Worm (Caenorhabditis elegans): Measurements from ENCODE around the gene sra-39.

The sra-39 gene

ce11 chrX:13913641-13914040, 10.4 kb upstream of the sra-39 start:
- TF ChIP-seq aly-2 (tag; optimal IDR thresholded peaks at IDR 0.05) (no peak), nfya-1 (tag; optimal IDR thresholded peaks at IDR 0.05; ENCODE audit: insufficient read depth) (peak; percentile 11), mdl-1 (tag; optimal IDR thresholded peaks at IDR 0.05) (no peak), pha-4 (tag; optimal IDR thresholded peaks at IDR 0.05) (no peak)

ce11 chrX:13909850-13910249, 6.6 kb upstream of the sra-39 start, which contains the start of gene Y26E6A.3:
Gene Y26E6A.3, minus strand, starts transcription at chrX:13909950.
- no peak for TF ChIP-seq mdl-1 (tag; optimal IDR thresholded peaks at IDR 0.05)
- no peak for TF ChIP-seq nhr-12 (tag; optimal IDR thresholded peaks at IDR 0.05)
- no peak for TF ChIP-seq lin-39 (tag; optimal IDR thresholded peaks at IDR 0.05)
- no peak for TF ChIP-seq unc-62 (GFP tag; optimal IDR thresholded peaks at IDR 0.05)
- TF ChIP-seq aly-2 (tag; optimal IDR thresholded peaks at IDR 0.05) = no peak
- no peak for TF ChIP-seq ceh-28 (tag; optimal IDR thresholded peaks at IDR 0.05)
- no peak for TF ChIP-seq ceh-82 (tag; optimal IDR thresholded peaks at IDR 0.05)
- TF ChIP-seq ztf-11 (tag; optimal IDR thresholded peaks at IDR 0.05) = no peak
- TF ChIP-seq fkh-10 (GFP tag; optimal IDR thresholded peaks at IDR 0.05) = no peak
- no peak for TF ChIP-seq egl-27 (tag; optimal IDR thresholded peaks at IDR 0.05)
- no peak for TF ChIP-seq nhr-237 (tag; optimal IDR thresholded peaks at IDR 0.05)
- no peak for TF ChIP-seq nhr-28 (tag; optimal IDR thresholded peaks at IDR 0.05)
- no peak for TF ChIP-seq hmg-11 (tag; optimal IDR thresholded peaks at IDR 0.05)

- TF ChIP-seq nhr-67 (tag; optimal IDR thresholded peaks at IDR 0.05) (no peak), snpc-4 (tag; optimal IDR thresholded peaks at IDR 0.05) (no peak), sea-2 (GFP tag; optimal IDR thresholded peaks at IDR 0.05) (no peak)
These were observed 541 bp upstream of the sra-39 start for ce11 chrX:13903769-13904168.

ce11 chrX:13900047-13900446, 3.2 kb downstream of the sra-39 start, which contains the start of gene sra-38:
Gene sra-38, minus strand, starts transcription at chrX:13900147.
- no peak for TF ChIP-seq ceh-9 (tag; optimal IDR thresholded peaks at IDR 0.05)
- TF ChIP-seq nfya-1 (tag; optimal IDR thresholded peaks at IDR 0.05; ENCODE audit: insufficient read depth) = no peak
- no peak for TF ChIP-seq skn-1 (tag; optimal IDR thresholded peaks at IDR 0.05)
- no peak for TF ChIP-seq ZK546.5 (tag; optimal IDR thresholded peaks at IDR 0.05)
- TF ChIP-seq ztf-4 (tag; optimal IDR thresholded peaks at IDR 0.05) = no peak
- no peak for TF ChIP-seq fkh-10 (GFP tag; optimal IDR thresholded peaks at IDR 0.05)
- no peak for TF ChIP-seq hmg-11 (tag; optimal IDR thresholded peaks at IDR 0.05)
- TF ChIP-seq ztf-11 (tag; optimal IDR thresholded peaks at IDR 0.05) = no peak
- no peak for TF ChIP-seq aly-2 (tag; optimal IDR thresholded peaks at IDR 0.05)
- no peak for TF ChIP-seq eor-1 (tag; optimal IDR thresholded peaks at IDR 0.05)
- TF ChIP-seq nhr-23 (tag; optimal IDR thresholded peaks at IDR 0.05) = no peak
- TF ChIP-seq sea-2 (GFP tag; optimal IDR thresholded peaks at IDR 0.05) = no peak

- TF ChIP-seq snpc-4 (tag; optimal IDR thresholded peaks at IDR 0.05) (no peak), nhr-11 (tag; optimal IDR thresholded peaks at IDR 0.05) (no peak)
These were observed 10.0 kb downstream of the sra-39 start, which contains the start of gene sra-37 for ce11 chrX:13893256-13893655. Gene sra-37, minus strand, starts transcription at chrX:13893356.

ce11 chrX:13886195-13886594, 17.0 kb downstream of the sra-39 start:
- TF ChIP-seq egl-5 (tag; optimal IDR thresholded peaks at IDR 0.05) (no peak), fkh-10 (GFP tag; optimal IDR thresholded peaks at IDR 0.05) (no peak), pha-4 (tag; optimal IDR thresholded peaks at IDR 0.05) (no peak)

- TF ChIP-seq hmg-11 (tag; optimal IDR thresholded peaks at IDR 0.05) = no peak
- TF ChIP-seq egl-5 (tag; optimal IDR thresholded peaks at IDR 0.05) = no peak
- TF ChIP-seq tbx-2 (tag; optimal IDR thresholded peaks at IDR 0.05) = no peak
- TF ChIP-seq ztf-4 (tag; optimal IDR thresholded peaks at IDR 0.05) = no peak
- no peak for TF ChIP-seq nhr-76 (tag; optimal IDR thresholded peaks at IDR 0.05)
- no peak for TF ChIP-seq elt-3 (tag; optimal IDR thresholded peaks at IDR 0.05)
- TF ChIP-seq skn-1 (tag; optimal IDR thresholded peaks at IDR 0.05) = no peak
- no peak for TF ChIP-seq ama-1 (optimal IDR thresholded peaks at IDR 0.05)
- no peak for TF ChIP-seq fkh-2 (tag; optimal IDR thresholded peaks at IDR 0.05)
- peak; percentile 12 for TF ChIP-seq jun-1 (tag; optimal IDR thresholded peaks at IDR 0.05)
- peak; percentile 73 for TF ChIP-seq pqm-1 (tag; optimal IDR thresholded peaks at IDR 0.05)
- TF ChIP-seq elt-2 (tag; optimal IDR thresholded peaks at IDR 0.05) = peak; percentile 80
- TF ChIP-seq nhr-77 (tag; optimal IDR thresholded peaks at IDR 0.05) = no peak
- peak; percentile 72 for TF ChIP-seq pha-4 (tag; optimal IDR thresholded peaks at IDR 0.05)
- no peak for TF ChIP-seq ZK546.5 (tag; optimal IDR thresholded peaks at IDR 0.05)
- TF ChIP-seq nhr-237 (tag; optimal IDR thresholded peaks at IDR 0.05) = no peak
- no peak for TF ChIP-seq aly-2 (tag; optimal IDR thresholded peaks at IDR 0.05)
- TF ChIP-seq lin-15B (tag; optimal IDR thresholded peaks at IDR 0.05) = no peak
- TF ChIP-seq mdl-1 (tag; optimal IDR thresholded peaks at IDR 0.05) = no peak
These were observed 18.1 kb downstream of the sra-39 start for ce11 chrX:13885131-13885530.

Data from whole organism, L3 larva.